Fruit fly (Drosophila melanogaster) whole organism, embryonic: ENCODE results near the gene CG31741.
A peak's percentile ranks its signal among the peaks of the same experiment; 100 is the strongest.

Experiments used
- CG11456 ChIP-seq: fragments of 200-800 bp; sonication (Bioruptor generic); IDR thresholded peaks from 3 replicates; pipeline ENCODE4 v1.3.6; 2022; ENCODE audit warnings: missing biosample characterization, missing genetic modification characterization
- CG12299 ChIP-seq: fragments of 200-800 bp; sonication (Bioruptor generic); optimal IDR thresholded peaks from 2 replicates; lab custom pipeline; 2018; ENCODE audit warnings: missing biosample characterization, mild to moderate bottlenecking, missing genetic modification characterization
- CG12769 ChIP-seq: fragments of 200-800 bp; sonication (Bioruptor generic); optimal IDR thresholded peaks from 2 replicates; lab custom pipeline; 2019; ENCODE audit warnings: missing biosample characterization, mild to moderate bottlenecking, missing genetic modification characterization, moderate library complexity
- CG13424 ChIP-seq: fragments of 200-800 bp; sonication (Bioruptor generic); optimal IDR thresholded peaks from 2 replicates; lab custom pipeline; 2019; ENCODE audit warnings: missing biosample characterization, mild to moderate bottlenecking, missing genetic modification characterization, moderate library complexity
- CG14860 ChIP-seq: fragments of 200-800 bp; sonication (Bioruptor generic); IDR thresholded peaks from 3 replicates; pipeline ENCODE4 v1.3.6; 2022; ENCODE audit warnings: missing biosample characterization, missing genetic modification characterization; ENCODE audit not compliant: partially characterized antibody
- CG15479 ChIP-seq: fragments of 200-800 bp; sonication (Bioruptor generic); optimal IDR thresholded peaks from 3 replicates; lab custom pipeline; 2019; ENCODE audit warnings: missing biosample characterization, mild to moderate bottlenecking, missing genetic modification characterization, moderate library complexity
- CG1602 ChIP-seq: fragments of 200-800 bp; sonication (Bioruptor generic); optimal IDR thresholded peaks from 3 replicates; lab custom pipeline; 2016; ENCODE audit warnings: missing biosample characterization, missing genetic modification characterization
- CG17385 ChIP-seq: fragments of 200-800 bp; sonication (Bioruptor generic); optimal IDR thresholded peaks from 3 replicates; lab custom pipeline; 2018; ENCODE audit warnings: missing biosample characterization, mild to moderate bottlenecking, missing genetic modification characterization
- CG2202 ChIP-seq: fragments of 200-800 bp; sonication (Bioruptor generic); optimal IDR thresholded peaks from 2 replicates; lab custom pipeline; 2018; ENCODE audit warnings: missing biosample characterization, mild to moderate bottlenecking, missing genetic modification characterization
- CG32772 ChIP-seq: fragments of 200-800 bp; sonication (Bioruptor generic); IDR thresholded peaks from 2 replicates; pipeline ENCODE4 v1.3.6; 2022; ENCODE audit warnings: missing biosample characterization, missing genetic modification characterization
- CG34224 ChIP-seq: fragments of 200-800 bp; sonication (Bioruptor generic); IDR thresholded peaks from 3 replicates; pipeline ENCODE4 v1.3.6; 2022; ENCODE audit warnings: missing biosample characterization, missing genetic modification characterization; ENCODE audit not compliant: partially characterized antibody
- CG34376 ChIP-seq: fragments of 200-800 bp; sonication (Bioruptor generic); optimal IDR thresholded peaks from 2 replicates; lab custom pipeline; 2018; ENCODE audit warnings: missing biosample characterization, mild to moderate bottlenecking, missing genetic modification characterization
- CG6689 ChIP-seq: fragments of 200-800 bp; sonication (Bioruptor generic); IDR thresholded peaks from 2 replicates; pipeline ENCODE4 v1.3.6; 2022; ENCODE audit warnings: missing biosample characterization, missing genetic modification characterization
- CG7987 ChIP-seq: fragments of 200-800 bp; sonication (Bioruptor generic); optimal IDR thresholded peaks from 2 replicates; lab custom pipeline; 2018; ENCODE audit warnings: missing biosample characterization, mild to moderate bottlenecking, missing genetic modification characterization, moderate library complexity
- CG8388 ChIP-seq: fragments of 200-800 bp; sonication (Bioruptor generic); optimal IDR thresholded peaks from 2 replicates; lab custom pipeline; 2019; ENCODE audit warnings: missing biosample characterization, mild to moderate bottlenecking, missing genetic modification characterization, moderate library complexity
- CHES-1-like ChIP-seq: fragments of 200-800 bp; sonication (Bioruptor generic); optimal IDR thresholded peaks from 2 replicates; lab custom pipeline; 2016; ENCODE audit warnings: missing biosample characterization, missing genetic modification characterization
- CTCF ChIP-seq: fragments of 200-800 bp; sonication (Bioruptor generic); optimal IDR thresholded peaks from 2 replicates; lab custom pipeline; 2017; ENCODE audit warnings: missing biosample characterization, mild to moderate bottlenecking, missing genetic modification characterization, moderate library complexity
- Dp ChIP-seq: fragments of 200-800 bp; sonication (Bioruptor generic); optimal IDR thresholded peaks from 2 replicates; lab custom pipeline; 2018; ENCODE audit warnings: missing biosample characterization, mild to moderate bottlenecking, missing genetic modification characterization, moderate library complexity
- Ets65A ChIP-seq: fragments of 200-800 bp; sonication (Bioruptor generic); peaks from one replicate; lab custom pipeline; 2016; ENCODE audit warnings: missing biosample characterization, missing genetic modification characterization
- HLHmδ ChIP-seq: fragments of 200-800 bp; sonication (Bioruptor generic); optimal IDR thresholded peaks from 2 replicates; lab custom pipeline; 2018; ENCODE audit warnings: missing biosample characterization, mild to moderate bottlenecking, missing genetic modification characterization, moderate library complexity
- Scr ChIP-seq: fragments of 200-800 bp; sonication (Bioruptor generic); IDR thresholded peaks from 2 replicates; pipeline ENCODE4 v1.3.6; 2022; ENCODE audit warnings: missing biosample characterization, missing genetic modification characterization; ENCODE audit not compliant: partially characterized antibody
- Xbp1 ChIP-seq: fragments of 200-800 bp; sonication (Bioruptor generic); optimal IDR thresholded peaks from 3 replicates; lab custom pipeline; 2016; ENCODE audit warnings: missing biosample characterization, mild to moderate bottlenecking, missing genetic modification characterization
- ems ChIP-seq: fragments of 200-800 bp; sonication (Bioruptor generic); optimal IDR thresholded peaks from 3 replicates; lab custom pipeline; 2016; ENCODE audit warnings: missing biosample characterization, missing genetic modification characterization
- eyg ChIP-seq: fragments of 200-800 bp; sonication (Bioruptor generic); optimal IDR thresholded peaks from 3 replicates; lab custom pipeline; 2016; ENCODE audit warnings: missing biosample characterization, missing genetic modification characterization
- insv ChIP-seq, 2 experiments: fragments of 200-800 bp; sonication (Bioruptor generic); optimal IDR thresholded peaks; 3 replicates each; lab custom pipeline; 2016 to 2018; ENCODE audit warnings: missing biosample characterization in 2 of 2, missing genetic modification characterization in 2 of 2
- mld ChIP-seq: fragments of 200-800 bp; sonication (Bioruptor generic); IDR thresholded peaks from 3 replicates; pipeline ENCODE4 v1.3.6; 2022; ENCODE audit warnings: missing biosample characterization, missing genetic modification characterization; ENCODE audit not compliant: partially characterized antibody
- onecut ChIP-seq: fragments of 200-800 bp; sonication (Bioruptor generic); IDR thresholded peaks from 2 replicates; pipeline ENCODE4 v1.3.6; 2022; ENCODE audit warnings: missing biosample characterization, missing genetic modification characterization
- p53 ChIP-seq: fragments of 200-800 bp; sonication (Bioruptor generic); optimal IDR thresholded peaks from 2 replicates; lab custom pipeline; 2016; ENCODE audit warnings: missing biosample characterization, missing genetic modification characterization
- pan ChIP-seq, 4 experiments: fragments of >200 bp in 3 of 4; fragments of 200-800 bp in 1 of 4; sonication (Bioruptor generic) in 1 of 4; optimal IDR thresholded peaks in 3 of 4; IDR thresholded peaks in 1 of 4; 2 replicates each; pipeline versions ENCODE4 v1.3.6 to Lab custom; 2017 to 2022; ENCODE audit warnings: missing biosample characterization in 2 of 4, missing genetic modification characterization in 2 of 4, mixed read lengths in 1 of 4
- pita ChIP-seq: fragments of 200-800 bp; sonication (Bioruptor generic); optimal IDR thresholded peaks from 2 replicates; lab custom pipeline; 2017; ENCODE audit warnings: missing biosample characterization, mild to moderate bottlenecking, missing genetic modification characterization
- scrt ChIP-seq: fragments of 200-800 bp; sonication (Bioruptor generic); optimal IDR thresholded peaks from 2 replicates; lab custom pipeline; 2018; ENCODE audit warnings: missing biosample characterization, mild to moderate bottlenecking, missing genetic modification characterization, moderate library complexity
- shn ChIP-seq: fragments of 200-800 bp; sonication (Bioruptor generic); optimal IDR thresholded peaks from 3 replicates; lab custom pipeline; 2016; ENCODE audit warnings: missing biosample characterization, missing genetic modification characterization
- sima ChIP-seq: fragments of 200-800 bp; sonication (Bioruptor generic); optimal IDR thresholded peaks from 2 replicates; lab custom pipeline; 2016; ENCODE audit warnings: missing biosample characterization, missing genetic modification characterization
- sug ChIP-seq: fragments of 200-800 bp; optimal IDR thresholded peaks from 2 replicates; lab custom pipeline; 2019; ENCODE audit warnings: missing biosample characterization, mild to moderate bottlenecking, missing genetic modification characterization, moderate library complexity
- tin ChIP-seq: fragments of 200-800 bp; sonication (Bioruptor generic); optimal IDR thresholded peaks from 3 replicates; lab custom pipeline; 2016; ENCODE audit warnings: missing biosample characterization, missing genetic modification characterization
- tll ChIP-seq, 2 experiments: fragments of 200-800 bp in 1 of 2; fragments of >200 bp in 1 of 2; sonication (Bioruptor generic) in 1 of 2; optimal IDR thresholded peaks; 2 replicates each; lab custom pipeline; 2017 to 2019; ENCODE audit warnings: missing biosample characterization in 2 of 2, missing genetic modification characterization in 2 of 2, mild to moderate bottlenecking in 1 of 2, moderate library complexity in 1 of 2
- vvl ChIP-seq: fragments of 200-800 bp; sonication (Bioruptor generic); IDR thresholded peaks from 2 replicates; pipeline ENCODE4 v1.3.6; 2022; ENCODE audit warnings: missing biosample characterization, missing genetic modification characterization
- zfh2 ChIP-seq: fragments of 200-800 bp; sonication (Bioruptor generic); optimal IDR thresholded peaks from 2 replicates; lab custom pipeline; 2016; ENCODE audit warnings: missing biosample characterization, missing genetic modification characterization

CG31741 gene

DNA sequence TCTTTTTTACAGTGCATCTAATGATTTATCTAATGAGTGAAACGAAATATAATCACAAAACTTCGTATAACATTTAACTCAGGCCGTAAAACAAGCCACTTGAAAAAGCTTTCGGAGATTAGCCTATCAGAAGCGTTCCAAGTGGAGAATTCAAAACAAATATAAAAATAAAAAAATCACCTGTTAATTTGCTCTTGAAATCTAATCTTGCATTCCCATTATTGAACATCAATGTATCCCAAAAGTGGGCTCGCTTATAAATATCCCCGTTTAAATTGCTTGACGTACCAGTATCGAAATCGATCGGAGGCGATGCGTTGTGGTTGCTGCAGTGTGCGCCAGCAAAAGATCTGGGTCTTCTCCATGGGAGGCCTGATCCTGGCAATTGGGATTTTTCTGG is at the start of gene CG31741:
Gene CG31741, plus strand, starts transcription at position 301 of the 400 bp plus-strand sequence.
- TF ChIP-seq CG7987 (GFP tag; lab: Kevin White, UChicago), result no peak

dm6 chr2L:18067266-18067665 is 16.8 kb upstream of the CG31741 start:
- no peak for TF ChIP-seq ems (GFP tag; lab: Kevin White, UChicago)
- peak; percentile 66 for TF ChIP-seq CTCF (GFP tag; lab: Kevin White, UChicago)
- no peak for TF ChIP-seq CG1602 (GFP tag; lab: Kevin White, UChicago)
- TF ChIP-seq shn (GFP tag; lab: Kevin White, UChicago), result no peak
- no peak for TF ChIP-seq insv (GFP tag; optimal IDR thresholded peaks at IDR 0.05; lab: Kevin White, UChicago)
- TF ChIP-seq pan (optimal IDR thresholded peaks at IDR 0.05; lab: Kevin White, UChicago), result no peak
- no peak for TF ChIP-seq pan (GFP tag; optimal IDR thresholded peaks at IDR 0.05 in 1 of 2, IDR thresholded peaks at IDR 0.05 in 1 of 2)
- TF ChIP-seq Dp (GFP tag; lab: Kevin White, UChicago), result no peak

DNA sequence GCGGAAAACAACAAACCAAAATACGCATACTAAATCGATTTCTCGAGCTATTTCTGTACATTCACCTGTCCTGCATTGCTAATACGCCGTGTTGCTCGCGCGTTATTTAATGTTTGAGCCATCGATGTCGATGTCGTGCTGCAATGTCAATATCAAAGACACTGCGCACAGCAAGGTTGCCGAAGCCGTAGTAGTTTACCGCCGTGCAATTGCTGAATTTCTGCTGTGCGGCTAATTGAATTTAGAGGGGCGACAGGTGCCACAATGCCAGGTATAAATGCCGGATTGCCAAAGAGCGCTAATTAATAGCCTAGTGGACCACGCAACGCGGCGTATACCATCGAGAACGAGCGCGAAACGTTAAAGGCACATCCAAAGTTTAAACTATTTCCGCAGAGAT is 6.1 kb upstream of the CG31741 start, which contains the start of gene Arr1:
Gene Arr1, plus strand, starts transcription at position 301 of the 400 bp plus-strand sequence.
- TF ChIP-seq Ets65A (GFP tag; lab: Kevin White, UChicago), result peak; percentile 65
- no peak for TF ChIP-seq CG14860 (GFP tag; lab: Robert Waterston, UW)

- TF ChIP-seq CG11456, result 0 out of 3 replicates have a peak, but pooled peaks have one; percentile 47
- no peak for TF ChIP-seq CG12299 (tag; lab: Kevin White, UChicago)
Observed at dm6 chr2L:18081328-18081727, 2.7 kb upstream of the CG31741 start, which contains the start of gene ninaD. ninaD (plus strand) TSS chr2L:18081628.

DNA sequence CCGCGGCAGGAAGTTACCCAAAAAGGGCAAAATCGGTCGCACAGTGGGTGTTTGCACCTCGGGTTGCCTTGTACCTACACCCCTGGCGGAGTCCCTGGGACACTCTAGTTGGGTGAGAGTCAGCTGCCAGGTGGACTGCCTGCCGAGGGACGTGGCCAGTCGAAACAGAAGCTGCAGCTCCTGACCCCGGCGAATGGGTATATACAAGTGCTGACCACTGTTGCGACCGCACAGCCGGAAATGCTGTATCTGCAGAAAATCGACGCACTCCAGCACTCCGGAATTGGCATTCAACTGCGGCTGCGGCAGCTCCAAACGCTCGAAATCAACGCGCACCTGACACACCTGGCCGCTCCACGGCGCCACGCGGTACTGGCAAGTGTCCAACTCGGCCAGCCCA is 7.6 kb downstream of the CG31741 start:
- TF ChIP-seq mld, result no peak
- TF ChIP-seq zfh2 (GFP tag; lab: Kevin White, UChicago), result no peak
- no peak for TF ChIP-seq tll (GFP tag; optimal IDR thresholded peaks at IDR 0.05; lab: Kevin White, UChicago)
- TF ChIP-seq Ets65A (GFP tag; lab: Kevin White, UChicago), result peak; percentile 92

dm6 chr2L:18092156-18092555 is 8.1 kb downstream of the CG31741 start, which contains the start of gene CG15153:
CG15153 (minus strand) TSS chr2L:18092256.
- TF ChIP-seq eyg (no peak), tin (GFP tag; lab: Kevin White, UChicago) (no peak), p53 (GFP tag; lab: Kevin White, UChicago) (no peak), Ets65A (GFP tag; lab: Kevin White, UChicago) (peak; percentile 47), CHES-1-like (GFP tag; lab: Kevin White, UChicago) (no peak)

DNA sequence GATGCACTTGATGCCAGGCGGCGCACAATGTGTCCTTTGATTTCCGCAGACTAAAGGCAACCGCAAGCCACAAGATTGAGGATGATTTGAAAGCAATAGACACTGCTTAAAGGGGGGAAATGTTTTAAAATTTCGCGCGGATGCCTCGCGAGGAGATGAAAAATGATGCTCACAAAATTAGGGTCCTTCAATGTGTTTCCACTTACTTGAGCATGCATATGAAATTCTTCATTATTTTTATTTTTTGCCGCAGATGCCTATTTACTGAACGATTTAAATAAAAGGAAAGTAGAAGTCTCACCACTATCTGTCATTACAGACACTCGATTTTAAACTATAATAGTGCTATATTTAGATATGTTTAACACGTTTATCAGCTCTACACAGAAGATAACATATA is 12.2 kb downstream of the CG31741 start, which contains the start of gene Slc25A46b:
Gene Slc25A46b, plus strand, starts transcription at position 301 of the 400 bp plus-strand sequence.
- no peak for TF ChIP-seq CG8388
- no peak for TF ChIP-seq CG15479
- no peak for TF ChIP-seq CG17385 (GFP tag; lab: Kevin White, UChicago)

DNA sequence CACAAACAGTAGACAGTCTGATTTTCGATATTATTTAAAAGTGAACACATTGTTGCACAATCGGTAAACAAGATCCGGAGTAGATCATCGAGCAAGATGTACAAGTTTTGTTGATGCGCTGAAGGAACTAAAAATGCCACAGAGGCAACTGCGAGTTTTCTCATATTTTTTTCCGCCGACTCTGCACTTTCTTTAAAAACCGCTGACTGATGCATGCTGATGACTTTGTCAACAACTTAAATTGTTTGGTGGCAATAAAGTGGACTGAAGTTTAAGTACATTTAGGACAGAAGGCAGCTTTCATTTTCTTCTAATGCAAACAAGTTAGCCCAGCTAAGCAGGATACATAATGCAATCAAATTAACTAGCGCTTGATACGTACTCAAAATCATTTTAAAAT is 28.4 kb downstream of the CG31741 start:
- no peak for TF ChIP-seq CG34376 (GFP tag; lab: Kevin White, UChicago)
- TF ChIP-seq HLHmδ (GFP tag; lab: Kevin White, UChicago), result no peak
- TF ChIP-seq vvl (GFP tag; lab: Robert Waterston, UW), result no peak
- TF ChIP-seq CG17385 (GFP tag; lab: Kevin White, UChicago), result no peak
- no peak for TF ChIP-seq CG6689
- no peak for TF ChIP-seq Xbp1 (GFP tag; lab: Kevin White, UChicago)
- no peak for TF ChIP-seq CG2202 (tag; lab: Kevin White, UChicago)
- TF ChIP-seq Scr (GFP tag; lab: Robert Waterston, UW), result no peak
- no peak for TF ChIP-seq sug (tag; lab: Kevin White, UChicago)
- TF ChIP-seq scrt (GFP tag; lab: Kevin White, UChicago), result no peak
- no peak for TF ChIP-seq CG34224 (GFP tag; lab: Robert Waterston, UW)
- no peak for TF ChIP-seq pita (GFP tag; lab: Kevin White, UChicago)
- no peak for TF ChIP-seq sima (GFP tag; lab: Kevin White, UChicago)
- TF ChIP-seq CG12769 (tag; lab: Kevin White, UChicago), result no peak
- TF ChIP-seq CG13424 (tag; lab: Kevin White, UChicago), result no peak
- no peak for TF ChIP-seq CG32772 (GFP tag; lab: Robert Waterston, UW)
- TF ChIP-seq onecut, result no peak
